Fruit fly (Drosophila melanogaster): ENCODE results near the gene CG33640.

DNA sequence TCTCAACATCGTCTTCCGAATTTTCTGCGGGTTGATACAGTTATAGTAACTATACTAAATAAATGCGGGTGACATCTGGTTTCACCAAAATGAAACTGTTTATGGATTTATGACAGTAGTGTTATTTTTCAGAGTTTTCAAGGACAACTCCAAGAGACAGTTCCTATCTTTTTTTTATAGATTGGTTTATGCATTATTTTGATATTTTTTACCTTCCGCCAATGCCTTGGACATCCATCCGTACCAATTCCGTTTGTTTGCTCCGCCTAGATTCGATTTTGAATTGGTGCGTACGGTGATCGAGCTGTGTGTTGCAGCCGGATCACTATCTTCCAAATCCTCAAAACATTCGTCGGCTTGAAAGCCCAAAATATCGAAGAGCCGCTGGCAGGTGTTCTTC, 14.3 kb downstream of the CG33640 start, which contains the start of gene CG16853:
- TF ChIP-seq pad (GFP tag; optimal IDR thresholded peaks at IDR 0.05) (no peak), CG33017 (tag; optimal IDR thresholded peaks at IDR 0.05) (no peak), CG1620 (GFP tag; optimal IDR thresholded peaks at IDR 0.05) (no peak), CG14711 (tag; optimal IDR thresholded peaks at IDR 0.05) (no peak), Mnt (GFP tag; optimal IDR thresholded peaks at IDR 0.05) (no peak)

Measured in whole organism, adult.